Worm (Caenorhabditis elegans) whole organism, late embryonic: Measurements from ENCODE around the gene mbf-1.
A peak's percentile ranks its signal among the peaks of the same experiment; 100 is the strongest.

Experiments used
- C38D4.7 ChIP-seq: fragments of 200-800 bp; sonication (Bioruptor generic); optimal IDR thresholded peaks from 2 replicates; lab custom pipeline; 2018; ENCODE audit warnings: mild to moderate bottlenecking, missing genetic modification characterization, moderate library complexity, missing compliant biosample characterization
- K02D7.2 ChIP-seq: sonication (generic microtip); optimal IDR thresholded peaks from 2 replicates; lab custom pipeline; 2017; ENCODE audit warnings: mild to moderate bottlenecking, missing genetic modification characterization, missing compliant biosample characterization
- K09A11.1 ChIP-seq: sonication (generic microtip); optimal IDR thresholded peaks from 2 replicates; lab custom pipeline; 2017; ENCODE audit warnings: antibody characterized with exemption, mild to moderate bottlenecking, missing genetic modification characterization, missing compliant biosample characterization; ENCODE audit not compliant: insufficient read depth
- T23F11.4 ChIP-seq: fragments of 200-800 bp; sonication (Bioruptor generic); optimal IDR thresholded peaks from 2 replicates; lab custom pipeline; 2018; ENCODE audit warnings: mild to moderate bottlenecking, missing genetic modification characterization, missing compliant biosample characterization
- Y22D7AL.16 ChIP-seq: sonication (generic microtip); optimal IDR thresholded peaks from 2 replicates; lab custom pipeline; 2016; ENCODE audit warnings: missing genetic modification characterization, missing compliant biosample characterization
- ahr-1 ChIP-seq: sonication (generic microtip); optimal IDR thresholded peaks from 2 replicates; lab custom pipeline; 2016; ENCODE audit warnings: missing genetic modification characterization, missing compliant biosample characterization
- ama-1 ChIP-seq: fragments of 150-350 bp; optimal IDR thresholded peaks from 2 replicates; lab custom pipeline; 2014
- ceh-18 ChIP-seq: sonication (generic microtip); optimal IDR thresholded peaks from 2 replicates; lab custom pipeline; 2016; ENCODE audit warnings: missing genetic modification characterization, missing compliant biosample characterization
- ceh-19 ChIP-seq: fragments of 200-800 bp; sonication (Bioruptor generic); optimal IDR thresholded peaks from 2 replicates; lab custom pipeline; 2018; ENCODE audit warnings: mild to moderate bottlenecking, missing genetic modification characterization, missing compliant biosample characterization
- ceh-2 ChIP-seq: sonication (generic microtip); optimal IDR thresholded peaks from 2 replicates; lab custom pipeline; 2016; ENCODE audit warnings: missing genotype, missing genetic modification characterization, missing compliant biosample characterization
- ceh-22 ChIP-seq: sonication (generic microtip); optimal IDR thresholded peaks from 2 replicates; lab custom pipeline; 2017; ENCODE audit warnings: missing biosample characterization, missing genetic modification characterization
- ceh-24 ChIP-seq: sonication (generic microtip); optimal IDR thresholded peaks from 2 replicates; lab custom pipeline; 2016; ENCODE audit warnings: mild to moderate bottlenecking, missing genetic modification characterization, missing compliant biosample characterization
- ceh-45 ChIP-seq: fragments of 200-800 bp; sonication (Bioruptor generic); IDR thresholded peaks from 2 replicates; pipeline ENCODE4 v1.3.6; 2022; ENCODE audit warnings: missing genetic modification reagents, missing genetic modification characterization, missing compliant biosample characterization
- ceh-6 ChIP-seq: fragments of 200-800 bp; sonication (Bioruptor generic); optimal IDR thresholded peaks from 2 replicates; lab custom pipeline; 2018; ENCODE audit warnings: mild to moderate bottlenecking, missing genetic modification characterization, missing compliant biosample characterization
- ceh-9 ChIP-seq: sonication (generic microtip); optimal IDR thresholded peaks from 2 replicates; lab custom pipeline; 2016; ENCODE audit warnings: mild to moderate bottlenecking, missing genetic modification characterization, inconsistent platforms, missing compliant biosample characterization
- che-1 ChIP-seq: sonication (generic microtip); optimal IDR thresholded peaks from 2 replicates; lab custom pipeline; 2016; ENCODE audit warnings: mild to moderate bottlenecking, missing genetic modification characterization, missing compliant biosample characterization
- dmd-4 ChIP-seq: sonication (generic microtip); optimal IDR thresholded peaks from 2 replicates; lab custom pipeline; 2016; ENCODE audit warnings: borderline replicate concordance, missing genetic modification characterization, missing compliant biosample characterization
- elt-2 ChIP-seq: sonication (generic microtip); optimal IDR thresholded peaks from 2 replicates; lab custom pipeline; 2016; ENCODE audit warnings: missing genetic modification reagents, missing genetic modification characterization, missing compliant biosample characterization
- ets-4 ChIP-seq: sonication (generic microtip); optimal IDR thresholded peaks from 2 replicates; lab custom pipeline; 2016; ENCODE audit warnings: missing genetic modification characterization, missing compliant biosample characterization
- eyg-1 ChIP-seq: sonication (generic microtip); optimal IDR thresholded peaks from 2 replicates; lab custom pipeline; 2016; ENCODE audit warnings: missing genotype, missing genetic modification characterization, missing compliant biosample characterization
- fax-1 ChIP-seq: sonication (generic microtip); optimal IDR thresholded peaks from 2 replicates; lab custom pipeline; 2016; ENCODE audit warnings: missing genotype, missing genetic modification characterization, missing compliant biosample characterization
- fkh-10 ChIP-seq: fragments of 150-350 bp; optimal IDR thresholded peaks from 2 replicates; lab custom pipeline; 2014; ENCODE audit warnings: missing biosample characterization, missing genetic modification reagents, missing genetic modification characterization
- fkh-6 ChIP-seq: sonication (generic microtip); optimal IDR thresholded peaks from 2 replicates; lab custom pipeline; 2016; ENCODE audit warnings: missing genetic modification characterization, missing compliant biosample characterization
- gmeb-2 ChIP-seq: sonication (generic microtip); optimal IDR thresholded peaks from 2 replicates; lab custom pipeline; 2016; ENCODE audit warnings: missing genetic modification characterization, inconsistent platforms, missing compliant biosample characterization
- hlh-13 ChIP-seq: fragments of 200-800 bp; sonication (Bioruptor generic); optimal IDR thresholded peaks from 2 replicates; lab custom pipeline; 2018; ENCODE audit warnings: mild to moderate bottlenecking, missing genetic modification characterization, missing compliant biosample characterization
- hlh-30 ChIP-seq: sonication (generic microtip); optimal IDR thresholded peaks from 2 replicates; lab custom pipeline; 2017; ENCODE audit warnings: antibody characterized with exemption, missing genetic modification characterization, missing compliant biosample characterization; ENCODE audit not compliant: insufficient read depth
- hlh-6 ChIP-seq: sonication (generic microtip); optimal IDR thresholded peaks from 2 replicates; lab custom pipeline; 2016; ENCODE audit warnings: missing genotype, missing genetic modification characterization, missing compliant biosample characterization
- lim-6 ChIP-seq: sonication (generic microtip); optimal IDR thresholded peaks from 2 replicates; lab custom pipeline; 2016; ENCODE audit warnings: missing genetic modification characterization, missing compliant biosample characterization
- lin-11 ChIP-seq: fragments of 200-800 bp; sonication (Bioruptor generic); optimal IDR thresholded peaks from 2 replicates; lab custom pipeline; 2018; ENCODE audit warnings: mild to moderate bottlenecking, missing genetic modification characterization, missing compliant biosample characterization
- madf-2 ChIP-seq: sonication (generic microtip); optimal IDR thresholded peaks from 2 replicates; lab custom pipeline; 2017; ENCODE audit warnings: missing genetic modification characterization, missing compliant biosample characterization
- mec-3 ChIP-seq: sonication (generic microtip); optimal IDR thresholded peaks from 2 replicates; lab custom pipeline; 2016; ENCODE audit warnings: borderline replicate concordance, missing genetic modification characterization, missing compliant biosample characterization
- nfya-1 ChIP-seq: sonication (generic microtip); optimal IDR thresholded peaks from 2 replicates; lab custom pipeline; 2017; ENCODE audit warnings: missing genetic modification characterization, mild to moderate bottlenecking, missing compliant biosample characterization, antibody characterized with exemption, moderate library complexity
- nhr-11 ChIP-seq: fragments of 150-350 bp; optimal IDR thresholded peaks from 2 replicates; lab custom pipeline; 2014; ENCODE audit warnings: missing biosample characterization, missing genetic modification characterization
- nhr-232 ChIP-seq: sonication (generic microtip); optimal IDR thresholded peaks from 2 replicates; lab custom pipeline; 2016; ENCODE audit warnings: missing genetic modification characterization, missing compliant biosample characterization
- odd-2 ChIP-seq: sonication (generic microtip); optimal IDR thresholded peaks from 2 replicates; lab custom pipeline; 2017; ENCODE audit warnings: antibody characterized with exemption, mild to moderate bottlenecking, missing genetic modification characterization, missing compliant biosample characterization
- pat-9 ChIP-seq: fragments of 200-800 bp; sonication (Bioruptor generic); optimal IDR thresholded peaks from 2 replicates; lab custom pipeline; 2018; ENCODE audit warnings: mild to moderate bottlenecking, missing genetic modification characterization, moderate library complexity, missing compliant biosample characterization
- pax-1 ChIP-seq: fragments of 150-350 bp; optimal IDR thresholded peaks from 2 replicates; lab custom pipeline; 2014; ENCODE audit warnings: missing biosample characterization, missing genetic modification characterization
- pqm-1 ChIP-seq: sonication (generic microtip); optimal IDR thresholded peaks from 2 replicates; lab custom pipeline; 2016; ENCODE audit warnings: missing genetic modification characterization, missing compliant biosample characterization
- pros-1 ChIP-seq: fragments of 150-350 bp; optimal IDR thresholded peaks from 2 replicates; lab custom pipeline; 2014; ENCODE audit warnings: missing biosample characterization, missing genetic modification reagents, missing genetic modification characterization
- rnt-1 ChIP-seq: sonication (generic microtip); optimal IDR thresholded peaks from 2 replicates; lab custom pipeline; 2016; ENCODE audit warnings: missing genetic modification characterization, missing compliant biosample characterization
- sdc-2 ChIP-seq: sonication (generic microtip); optimal IDR thresholded peaks from 2 replicates; lab custom pipeline; 2016; ENCODE audit warnings: missing genotype, missing genetic modification characterization, missing compliant biosample characterization
- sox-2 ChIP-seq: fragments of 200-800 bp; sonication (Bioruptor generic); IDR thresholded peaks from 2 replicates; pipeline ENCODE4 v1.3.6; 2022; ENCODE audit warnings: missing genetic modification reagents, missing genetic modification characterization, missing compliant biosample characterization
- unc-3 ChIP-seq, 2 experiments: fragments of 200-800 bp in 1 of 2; sonication (Bioruptor generic) in 1 of 2; sonication (generic microtip) in 1 of 2; conservative IDR thresholded peaks in 1 of 2; optimal IDR thresholded peaks in 1 of 2; 2 replicates each; pipeline versions ENCODE4 v1.3.6 to Lab custom; 2016 to 2022; ENCODE audit warnings: missing compliant biosample characterization in 2 of 2, missing genetic modification characterization in 2 of 2, missing genetic modification reagents in 1 of 2
- unc-55 ChIP-seq: sonication (generic microtip); optimal IDR thresholded peaks from 2 replicates; lab custom pipeline; 2017; ENCODE audit warnings: missing biosample characterization, missing genetic modification reagents, missing genetic modification characterization
- unc-86 ChIP-seq: sonication (generic microtip); optimal IDR thresholded peaks from 2 replicates; lab custom pipeline; 2016; ENCODE audit warnings: missing genetic modification characterization, missing compliant biosample characterization
- zip-5 ChIP-seq: sonication (generic microtip); optimal IDR thresholded peaks from 2 replicates; lab custom pipeline; 2016; ENCODE audit warnings: missing genetic modification characterization, missing compliant biosample characterization
- ztf-16 ChIP-seq: sonication (generic microtip); optimal IDR thresholded peaks from 2 replicates; lab custom pipeline; 2017; ENCODE audit warnings: missing genetic modification characterization, missing compliant biosample characterization

mbf-1 gene

ce11 chrIV:11479095-11479494 lies 1.1 kb downstream of the mbf-1 start, which contains the start of gene catp-8 (continued):
- TF ChIP-seq odd-2 (tag; lab: Kevin White, UChicago), result no peak
- no peak for TF ChIP-seq K02D7.2 (tag; lab: Kevin White, UChicago)

ce11 chrIV:11475080-11475479 lies 5.1 kb downstream of the mbf-1 start:
- no peak for TF ChIP-seq ceh-2 (tag; lab: Kevin White, UChicago)
- TF ChIP-seq lin-11, result no peak
- no peak for TF ChIP-seq ahr-1 (tag; lab: Kevin White, UChicago)
- TF ChIP-seq ceh-19 (GFP tag; lab: Kevin White, UChicago), result no peak
- no peak for TF ChIP-seq pros-1 (tag; lab: Kevin White, UChicago)
- TF ChIP-seq ets-4 (tag; lab: Kevin White, UChicago), result no peak
- TF ChIP-seq lim-6, result no peak
- TF ChIP-seq nhr-232 (tag; lab: Kevin White, UChicago), result no peak
- no peak for TF ChIP-seq ceh-6 (GFP tag; lab: Kevin White, UChicago)
- TF ChIP-seq che-1 (tag; lab: Kevin White, UChicago), result no peak

ce11 chrIV:11474067-11474466 lies 6.1 kb downstream of the mbf-1 start:
- no peak for TF ChIP-seq unc-55 (GFP tag; lab: Kevin White, UChicago)
- peak; percentile 89 for TF ChIP-seq ahr-1 (tag; lab: Kevin White, UChicago)
- peak; percentile 96 for TF ChIP-seq pqm-1 (tag; lab: Kevin White, UChicago)
- peak; percentile 42 for TF ChIP-seq pros-1 (tag; lab: Kevin White, UChicago)
- peak; percentile 70 for TF ChIP-seq mec-3
- peak; percentile 72 for TF ChIP-seq ceh-24 (tag; lab: Kevin White, UChicago)
- TF ChIP-seq ceh-18 (tag; lab: Kevin White, UChicago), result peak; percentile 88
- peak; percentile 96 for TF ChIP-seq unc-86 (tag; lab: Kevin White, UChicago)
- TF ChIP-seq pax-1 (tag; lab: Kevin White, UChicago), result no peak
- TF ChIP-seq hlh-6 (tag; lab: Kevin White, UChicago), result peak; percentile 94
- TF ChIP-seq pat-9 (tag; lab: Kevin White, UChicago), result peak; percentile 96
- TF ChIP-seq ceh-9 (tag; lab: Kevin White, UChicago), result peak; percentile 86
- TF ChIP-seq T23F11.4 (GFP tag; lab: Kevin White, UChicago), result peak; percentile 97
- TF ChIP-seq lim-6, result peak; percentile 69
- TF ChIP-seq ztf-16 (tag; lab: Kevin White, UChicago), result peak; percentile 97
- peak; percentile 95 for TF ChIP-seq ceh-19 (GFP tag; lab: Kevin White, UChicago)
- peak; percentile 96 for TF ChIP-seq elt-2 (tag; lab: Kevin White, UChicago)
- peak; percentile 93 for TF ChIP-seq dmd-4 (tag; lab: Kevin White, UChicago)
- TF ChIP-seq zip-5 (tag; lab: Kevin White, UChicago), result peak; percentile 83
- TF ChIP-seq fkh-10 (GFP tag; lab: Kevin White, UChicago), result peak; percentile 75
- peak; percentile 94 for TF ChIP-seq che-1 (tag; lab: Kevin White, UChicago)
- peak; percentile 93 for TF ChIP-seq sox-2
- TF ChIP-seq fax-1 (tag; lab: Kevin White, UChicago), result peak; percentile 87
- TF ChIP-seq ceh-22, result no peak
- TF ChIP-seq lin-11, result peak; percentile 88
- TF ChIP-seq sdc-2, result peak; percentile 84
- TF ChIP-seq unc-3 (GFP tag; conservative IDR thresholded peaks at IDR 0.05; lab: Robert Waterston, UW), result peak; percentile 93
- peak; percentile 88 for TF ChIP-seq unc-3 (tag; optimal IDR thresholded peaks at IDR 0.05; lab: Kevin White, UChicago)
- TF ChIP-seq eyg-1 (tag; lab: Kevin White, UChicago), result peak; percentile 87
- peak; percentile 62 for TF ChIP-seq nfya-1
- TF ChIP-seq gmeb-2 (tag; lab: Kevin White, UChicago), result peak; percentile 92
- TF ChIP-seq hlh-30, result peak; percentile 55
- TF ChIP-seq hlh-13 (GFP tag; lab: Kevin White, UChicago), result peak; percentile 98
- peak; percentile 79 for TF ChIP-seq ets-4 (tag; lab: Kevin White, UChicago)
- TF ChIP-seq madf-2 (tag; lab: Kevin White, UChicago), result peak; percentile 89
- TF ChIP-seq odd-2 (tag; lab: Kevin White, UChicago), result peak; percentile 38
- peak; percentile 89 for TF ChIP-seq rnt-1 (tag; lab: Kevin White, UChicago)
- TF ChIP-seq Y22D7AL.16 (tag; lab: Kevin White, UChicago), result peak; percentile 92
- peak; percentile 20 for TF ChIP-seq ama-1 (lab: Kevin White, UChicago)
- peak; percentile 91 for TF ChIP-seq ceh-45 (GFP tag; lab: Robert Waterston, UW)
- peak; percentile 93 for TF ChIP-seq fkh-6 (tag; lab: Kevin White, UChicago)
- no peak for TF ChIP-seq nhr-11 (tag; lab: Kevin White, UChicago)
- peak; percentile 92 for TF ChIP-seq C38D4.7 (GFP tag; lab: Kevin White, UChicago)
- peak; percentile 55 for TF ChIP-seq K09A11.1
